Fruit fly (Drosophila melanogaster): ENCODE results near the gene dpr14.

Gene dpr14

DNA sequence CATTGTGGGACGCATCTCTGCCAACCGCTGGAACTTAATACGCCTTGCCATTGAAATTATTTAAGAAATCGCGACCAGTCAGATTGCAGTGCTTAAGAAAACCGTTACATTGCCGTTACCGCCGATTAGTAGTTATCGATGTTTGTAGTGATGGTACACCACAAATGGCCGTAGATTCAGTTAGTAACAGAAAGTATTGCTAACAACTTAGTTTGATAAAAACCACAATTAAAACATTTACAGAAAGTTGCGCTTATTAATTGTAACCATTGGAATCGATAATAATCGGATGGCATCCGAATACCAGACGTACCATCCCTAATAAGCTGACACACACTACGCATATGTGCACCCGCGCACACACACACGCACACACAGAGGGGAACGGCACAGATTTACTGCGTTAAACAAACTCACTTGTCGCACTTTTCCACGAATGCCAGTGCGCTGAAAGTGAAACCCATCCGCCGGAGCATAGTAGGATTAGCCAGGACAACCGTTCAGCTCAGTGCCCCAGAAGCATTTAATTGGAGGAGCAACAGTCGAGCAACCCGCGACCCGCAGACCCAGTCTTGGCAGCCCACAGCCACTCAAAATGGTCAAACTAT lies 12.1 kb upstream of the dpr14 start, which contains the start of the genes hdm and Ykt6:
TSS of gene hdm (minus strand) at position 51 of the 608 bp plus-strand sequence.
TSS of gene Ykt6 (plus strand) at position 329 of the 608 bp plus-strand sequence.
- TF ChIP-seq Ets98B (GFP tag; IDR thresholded peaks at IDR 0.05) = peak; percentile 64; the same call in 1 of the 2 replicates
- no peak for TF ChIP-seq CG8159 (tag; optimal IDR thresholded peaks at IDR 0.05)
- TF ChIP-seq CG4496 (GFP tag; IDR thresholded peaks at IDR 0.05) = peak; percentile 81; the same call in 2 of the 3 replicates
- TF ChIP-seq CG13204 (GFP tag; optimal IDR thresholded peaks at IDR 0.05) = no peak
- peak; percentile 59 for TF ChIP-seq CG32121 (GFP tag; IDR thresholded peaks at IDR 0.05)
- TF ChIP-seq fd96Ca (GFP tag; IDR thresholded peaks at IDR 0.05) = no peak
- peak; percentile 45 for TF ChIP-seq CG34367 (tag; optimal IDR thresholded peaks at IDR 0.05)
- peak; percentile 62 for TF ChIP-seq CG15710 (tag; optimal IDR thresholded peaks at IDR 0.05)
- TF ChIP-seq CG9948 (tag; optimal IDR thresholded peaks at IDR 0.05) = peak; percentile 31
- peak; percentile 42 for TF ChIP-seq gl (tag; optimal IDR thresholded peaks at IDR 0.05)
- no peak for TF ChIP-seq CG12605 (GFP tag; IDR thresholded peaks at IDR 0.05)
- TF ChIP-seq Snoo (tag; optimal IDR thresholded peaks at IDR 0.05) = peak; percentile 61
- peak; percentile 50 for TF ChIP-seq CG8301 (tag; optimal IDR thresholded peaks at IDR 0.05)
- TF ChIP-seq rn (GFP tag; IDR thresholded peaks at IDR 0.05) = no peak
- TF ChIP-seq CG10348 (GFP tag; IDR thresholded peaks at IDR 0.05) = no peak
- TF ChIP-seq CG14655 (GFP tag; optimal IDR thresholded peaks at IDR 0.05) = no peak
- TF ChIP-seq CG17806 (tag; optimal IDR thresholded peaks at IDR 0.05) = peak; percentile 43
- peak; percentile 12 for TF ChIP-seq EcR (GFP tag; optimal IDR thresholded peaks at IDR 0.05)

DNA sequence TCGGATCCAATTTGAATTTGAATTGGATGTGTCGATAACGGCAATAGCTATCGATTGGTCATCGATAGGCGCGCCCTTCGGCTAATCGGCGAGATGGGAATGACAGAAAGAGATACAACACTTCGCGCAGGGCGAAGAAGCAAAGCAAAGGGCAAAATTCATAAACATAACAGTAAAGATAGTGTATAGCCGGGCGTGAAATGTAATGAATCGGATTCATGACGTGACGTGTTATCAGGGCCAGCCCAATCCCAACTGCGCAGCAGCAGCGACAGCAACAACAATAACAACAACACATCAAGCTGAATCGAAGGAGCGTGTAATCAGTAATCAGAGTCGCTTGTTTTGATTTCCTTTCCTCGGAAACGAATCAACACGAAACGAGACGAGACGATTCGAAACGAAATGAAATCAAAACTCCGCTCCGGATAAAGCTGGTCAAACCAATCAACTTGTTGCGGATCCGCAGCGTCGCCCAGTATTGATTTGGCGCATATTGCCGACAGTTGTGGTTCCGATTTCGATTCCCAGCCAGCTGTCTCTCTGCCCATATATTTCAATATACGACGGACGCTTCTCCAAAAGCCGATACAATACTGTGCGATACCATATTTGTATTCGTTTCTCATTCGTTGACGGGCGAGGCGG lies 4.0 kb upstream of the dpr14 start, which contains the start of gene snz:
TSS of gene snz (plus strand) at position 107 of the 648 bp plus-strand sequence.
- TF ChIP-seq CG13204 (GFP tag; optimal IDR thresholded peaks at IDR 0.05) (no peak), CG12605 (GFP tag; IDR thresholded peaks at IDR 0.05) (no peak), CG8159 (tag; optimal IDR thresholded peaks at IDR 0.05) (no peak), D1 (tag; optimal IDR thresholded peaks at IDR 0.05) (no peak), EcR (GFP tag; optimal IDR thresholded peaks at IDR 0.05) (peak; percentile 4), Ets98B (GFP tag; IDR thresholded peaks at IDR 0.05) (no peak; the same call in 1 of the 2 replicates), CG9948 (tag; optimal IDR thresholded peaks at IDR 0.05) (no peak), Pif1A (GFP tag; optimal IDR thresholded peaks at IDR 0.05) (no peak)

DNA sequence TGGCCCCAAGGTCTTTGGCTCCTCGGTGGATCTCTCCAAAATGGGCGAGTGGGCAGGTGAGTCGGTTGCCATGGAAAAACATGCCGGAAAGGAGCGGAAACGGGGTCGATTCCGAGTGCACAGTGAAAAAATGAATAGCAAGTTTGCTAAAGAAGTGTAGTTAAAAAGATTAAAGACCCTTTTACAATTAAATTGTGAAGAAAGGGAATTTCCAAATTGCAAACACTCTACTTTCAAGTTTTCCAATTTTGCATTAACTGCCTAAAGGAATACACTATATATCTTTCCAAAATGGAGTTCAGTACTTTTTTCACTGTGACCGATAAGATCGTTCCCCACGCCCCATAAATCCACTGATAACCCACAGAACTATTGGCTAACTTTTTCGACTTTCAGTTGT lies 1.4 kb upstream of the dpr14 start:
- TF ChIP-seq CG15710 (tag; optimal IDR thresholded peaks at IDR 0.05) (no peak), CG4496 (GFP tag; IDR thresholded peaks at IDR 0.05) (0 out of 3 replicates have a peak, but pooled peaks have one; percentile 23)

DNA sequence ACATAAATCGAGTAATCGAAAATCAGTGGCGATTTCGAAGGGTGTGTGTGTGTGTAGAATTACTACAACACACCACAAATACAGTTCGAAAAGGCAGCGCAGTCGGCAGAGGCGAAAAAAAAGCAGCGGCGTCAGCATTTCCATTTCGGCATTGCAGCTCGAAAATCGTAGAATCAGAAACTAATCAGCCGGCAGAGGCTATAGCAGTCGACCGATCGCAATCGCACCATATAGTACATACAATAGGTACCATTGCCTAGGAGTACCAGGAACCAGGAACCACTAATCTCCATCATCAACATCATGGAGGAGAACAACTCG lies 943 bp upstream of the dpr14 start:
- no peak for TF ChIP-seq Snoo (tag; optimal IDR thresholded peaks at IDR 0.05)
- TF ChIP-seq D1 (tag; optimal IDR thresholded peaks at IDR 0.05) = no peak
- no peak for TF ChIP-seq CG14655 (GFP tag; optimal IDR thresholded peaks at IDR 0.05)
- TF ChIP-seq Pif1A (GFP tag; optimal IDR thresholded peaks at IDR 0.05) = no peak
- TF ChIP-seq CG12605 (GFP tag; IDR thresholded peaks at IDR 0.05) = no peak
- no peak for TF ChIP-seq Ets98B (GFP tag; IDR thresholded peaks at IDR 0.05)
- TF ChIP-seq fd96Ca (GFP tag; IDR thresholded peaks at IDR 0.05) = no peak
- no peak for TF ChIP-seq gl (tag; optimal IDR thresholded peaks at IDR 0.05)
- TF ChIP-seq CG8159 (tag; optimal IDR thresholded peaks at IDR 0.05) = no peak
- no peak for TF ChIP-seq CG10348 (GFP tag; IDR thresholded peaks at IDR 0.05)
- no peak for TF ChIP-seq CG17806 (tag; optimal IDR thresholded peaks at IDR 0.05)
- TF ChIP-seq CG4496 (GFP tag; IDR thresholded peaks at IDR 0.05) = no peak
- no peak for TF ChIP-seq CG13204 (GFP tag; optimal IDR thresholded peaks at IDR 0.05)
- TF ChIP-seq rn (GFP tag; IDR thresholded peaks at IDR 0.05) = no peak
- no peak for TF ChIP-seq CG9948 (tag; optimal IDR thresholded peaks at IDR 0.05)
- TF ChIP-seq Pif1B (GFP tag; optimal IDR thresholded peaks at IDR 0.05) = no peak
- TF ChIP-seq CG32121 (GFP tag; IDR thresholded peaks at IDR 0.05) = no peak
- no peak for TF ChIP-seq EcR (GFP tag; optimal IDR thresholded peaks at IDR 0.05)
- TF ChIP-seq CG8301 (tag; optimal IDR thresholded peaks at IDR 0.05) = no peak

DNA sequence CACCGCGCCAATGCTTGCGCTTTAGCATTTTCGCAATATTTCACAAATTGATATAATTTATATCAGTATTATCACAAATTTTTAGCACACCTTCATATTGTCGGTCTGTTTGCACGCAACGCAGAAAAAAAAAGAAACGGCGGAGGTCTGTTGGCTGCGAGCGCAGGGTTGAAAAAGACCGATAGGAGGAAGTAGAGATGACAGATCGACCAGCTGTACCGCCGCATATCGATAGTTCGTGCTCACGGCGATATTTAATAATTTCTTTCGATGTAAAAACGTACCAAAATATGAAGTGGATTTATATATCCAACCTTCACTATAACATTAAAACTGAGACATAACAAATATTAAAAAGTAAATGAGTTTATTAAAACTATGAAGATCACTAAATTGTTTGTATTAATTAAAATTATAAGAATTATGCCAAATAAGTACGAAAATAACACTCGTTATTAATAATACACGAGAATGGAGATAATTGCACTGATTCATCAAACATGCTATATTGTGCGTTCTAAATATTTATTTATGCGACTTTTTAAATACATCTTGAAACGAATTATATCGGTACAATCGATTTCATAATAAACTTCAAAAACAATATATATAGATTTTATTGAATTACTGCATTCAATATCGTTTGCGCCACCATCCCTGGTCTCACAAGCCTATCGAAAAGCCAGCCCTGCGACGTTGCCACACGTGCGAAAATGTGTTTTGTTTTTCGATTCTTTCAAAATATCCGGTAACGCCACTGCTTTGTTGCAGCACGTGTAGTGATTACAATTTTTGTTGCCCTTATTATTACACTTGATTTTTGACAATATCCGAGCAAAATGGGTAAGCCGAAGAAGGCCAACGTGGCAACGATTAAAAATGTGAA lies 6.7 kb downstream of the dpr14 start, which contains the start of the genes RpS6 and bys:
TSS of gene RpS6 (minus strand) at position 179 of the 886 bp plus-strand sequence.
TSS of gene bys (plus strand) at position 728 of the 886 bp plus-strand sequence.
- TF ChIP-seq CG17806 (tag; optimal IDR thresholded peaks at IDR 0.05) = no peak
- TF ChIP-seq CG9948 (tag; optimal IDR thresholded peaks at IDR 0.05) = peak; percentile 28
- no peak for TF ChIP-seq CG8301 (tag; optimal IDR thresholded peaks at IDR 0.05)
- no peak for TF ChIP-seq Pif1B (GFP tag; optimal IDR thresholded peaks at IDR 0.05)
- TF ChIP-seq CG4496 (GFP tag; IDR thresholded peaks at IDR 0.05) = peak; percentile 66
- no peak for TF ChIP-seq D1 (tag; optimal IDR thresholded peaks at IDR 0.05)
- no peak for TF ChIP-seq CG10348 (GFP tag; IDR thresholded peaks at IDR 0.05)
- TF ChIP-seq CG12605 (GFP tag; IDR thresholded peaks at IDR 0.05) = peak; percentile 44; the same call in 1 of the 2 replicates
- TF ChIP-seq EcR (GFP tag; optimal IDR thresholded peaks at IDR 0.05) = no peak
- peak; percentile 61 for TF ChIP-seq Pif1A (GFP tag; optimal IDR thresholded peaks at IDR 0.05)
- TF ChIP-seq gl (tag; optimal IDR thresholded peaks at IDR 0.05) = no peak
- TF ChIP-seq Ets98B (GFP tag; IDR thresholded peaks at IDR 0.05) = peak; percentile 38
- no peak for TF ChIP-seq CG13204 (GFP tag; optimal IDR thresholded peaks at IDR 0.05)
- TF ChIP-seq CG15710 (tag; optimal IDR thresholded peaks at IDR 0.05) = peak; percentile 16
- TF ChIP-seq rn (GFP tag; IDR thresholded peaks at IDR 0.05) = no peak
- TF ChIP-seq CG8159 (tag; optimal IDR thresholded peaks at IDR 0.05) = peak; percentile 16
- TF ChIP-seq Snoo (tag; optimal IDR thresholded peaks at IDR 0.05) = peak; percentile 60
- TF ChIP-seq CG32121 (GFP tag; IDR thresholded peaks at IDR 0.05) = no peak
- TF ChIP-seq CG34367 (tag; optimal IDR thresholded peaks at IDR 0.05) = peak; percentile 24
- no peak for TF ChIP-seq CG14655 (GFP tag; optimal IDR thresholded peaks at IDR 0.05)
- TF ChIP-seq fd96Ca (GFP tag; IDR thresholded peaks at IDR 0.05) = peak; percentile 58; the same call in 1 of the 3 replicates

Measured in whole organism, pupa.